Fruit fly (Drosophila melanogaster) whole organism, wandering third instar larva: ENCODE measurements around the gene Rbfox1.

Experiments used
- CG9705 ChIP-seq: fragments of 200-800 bp; sonication (Bioruptor generic); optimal IDR thresholded peaks from 2 replicates; lab custom pipeline; 2018; ENCODE audit warnings: missing biosample characterization, mild to moderate bottlenecking, missing genetic modification characterization
- Dfd ChIP-seq: fragments of >200 bp; optimal IDR thresholded peaks from 2 replicates; lab custom pipeline; 2017; ENCODE audit warnings: missing biosample characterization, missing genetic modification characterization
- Rel ChIP-seq, 2 experiments: fragments of 200-800 bp; sonication (Bioruptor generic) in 1 of 2; optimal IDR thresholded peaks; 2 replicates in 1 of 2; 3 replicates in 1 of 2; lab custom pipeline; 2016 to 2019; ENCODE audit warnings: mild to moderate bottlenecking in 2 of 2, missing biosample characterization in 2 of 2, missing genetic modification characterization in 2 of 2, moderate library complexity in 1 of 2
- Vsx2 ChIP-seq: fragments of 200-300, 225-300 bp; sonication (Bioruptor generic); optimal IDR thresholded peaks from 2 replicates; lab custom pipeline; 2018; ENCODE audit warnings: missing biosample characterization, missing genetic modification characterization; ENCODE audit not compliant: partially characterized antibody
- br ChIP-seq: fragments of 200-800 bp; sonication (Bioruptor generic); optimal IDR thresholded peaks from 2 replicates; lab custom pipeline; 2016; ENCODE audit warnings: missing biosample characterization, missing genetic modification characterization
- dsf ChIP-seq: sonication (Bioruptor generic); optimal IDR thresholded peaks from 2 replicates; lab custom pipeline; 2016; ENCODE audit warnings: missing biosample characterization, missing genetic modification characterization, borderline replicate concordance
- ey ChIP-seq: fragments of 200-800 bp; sonication (Bioruptor generic); optimal IDR thresholded peaks from 2 replicates; lab custom pipeline; 2016; ENCODE audit warnings: missing biosample characterization, missing genetic modification characterization
- foxo ChIP-seq, 2 experiments: fragments of 200-800 bp; sonication (Bioruptor generic); optimal IDR thresholded peaks; 2 replicates in 1 of 2; 3 replicates in 1 of 2; lab custom pipeline; 2016 to 2017; ENCODE audit warnings: missing biosample characterization in 2 of 2, missing genetic modification characterization in 2 of 2
- h ChIP-seq: fragments of 200-800 bp; sonication (Bioruptor generic); optimal IDR thresholded peaks from 3 replicates; lab custom pipeline; 2016; ENCODE audit warnings: missing biosample characterization, mild to moderate bottlenecking, missing genetic modification characterization
- sv ChIP-seq: fragments of 200-800 bp; sonication (Bioruptor generic); optimal IDR thresholded peaks from 3 replicates; lab custom pipeline; 2016; ENCODE audit warnings: missing biosample characterization, missing genetic modification characterization
- usp ChIP-seq: fragments of >200 bp; optimal IDR thresholded peaks from 2 replicates; lab custom pipeline; 2017; ENCODE audit warnings: missing biosample characterization, missing genetic modification characterization

DNA sequence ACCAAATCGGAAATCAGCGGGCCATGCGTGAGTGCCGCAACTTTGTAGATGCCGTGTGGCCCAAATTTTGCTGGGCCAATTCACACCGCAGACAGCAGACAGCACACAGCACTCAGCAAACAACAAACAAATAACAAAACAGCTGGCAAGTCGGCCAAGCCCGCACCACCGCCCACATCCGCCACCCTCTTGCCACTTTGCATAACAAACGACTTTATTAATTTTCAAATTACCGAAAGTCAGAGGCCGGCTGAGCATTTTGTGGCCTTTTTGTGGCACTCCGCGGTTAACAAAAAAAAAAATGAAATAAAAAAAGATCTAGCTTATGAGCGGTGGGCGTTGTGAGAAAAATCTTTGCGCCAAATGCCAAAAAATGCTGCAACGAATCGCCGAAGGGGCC lies 31.5 kb upstream of the Rbfox1 start:
- TF ChIP-seq usp (GFP tag; lab: Kevin White, UChicago) (no peak), sv (GFP tag; lab: Kevin White, UChicago) (no peak), Rel (GFP tag; optimal IDR thresholded peaks at IDR 0.05; lab: Kevin White, UChicago) (no peak), Rel (tag; optimal IDR thresholded peaks at IDR 0.05; lab: Kevin White, UChicago) (no peak), dsf (GFP tag; lab: Kevin White, UChicago) (no peak), CG9705 (GFP tag; lab: Kevin White, UChicago) (no peak), br (GFP tag; lab: Kevin White, UChicago) (no peak), h (no peak), Dfd (GFP tag; lab: Kevin White, UChicago) (no peak), Vsx2 (GFP tag; lab: Kevin White, UChicago) (no peak), foxo (GFP tag; optimal IDR thresholded peaks at IDR 0.05; lab: Kevin White, UChicago) (no peak), ey (GFP tag; lab: Kevin White, UChicago) (no peak)
